Worm (Caenorhabditis elegans) whole organism, L1 larva: ENCODE measurements around the gene B0303.4.

Experiments used
- C04F5.9 ChIP-seq: sonication (generic microtip); optimal IDR thresholded peaks from 2 replicates; lab custom pipeline; 2016; ENCODE audit warnings: missing genetic modification characterization, missing compliant biosample characterization
- C16A3.4 ChIP-seq: fragments of 150-350 bp; optimal IDR thresholded peaks from 2 replicates; lab custom pipeline; 2014; ENCODE audit warnings: missing biosample characterization, missing genetic modification characterization
- F16B12.6 ChIP-seq: fragments of 150-350 bp; optimal IDR thresholded peaks from 2 replicates; lab custom pipeline; 2014; ENCODE audit warnings: missing biosample characterization, missing genetic modification characterization
- aly-2 ChIP-seq: fragments of 150-350 bp; optimal IDR thresholded peaks from 2 replicates; lab custom pipeline; 2014; ENCODE audit warnings: missing biosample characterization, missing genetic modification characterization
- ama-1 ChIP-seq: fragments of 150-350 bp; optimal IDR thresholded peaks from 2 replicates; lab custom pipeline; 2014
- ceh-8 ChIP-seq: fragments of 200-800 bp; sonication (Bioruptor generic); optimal IDR thresholded peaks from 2 replicates; lab custom pipeline; 2018; ENCODE audit warnings: mild to moderate bottlenecking, missing genetic modification characterization, moderate library complexity, missing compliant biosample characterization
- ceh-88 ChIP-seq: fragments of 200-800 bp; sonication (Bioruptor generic); IDR thresholded peaks from 2 replicates; pipeline ENCODE4 v1.3.6; 2022; ENCODE audit warnings: missing genetic modification characterization, missing compliant biosample characterization
- ceh-90 ChIP-seq: sonication (generic microtip); optimal IDR thresholded peaks from 2 replicates; lab custom pipeline; 2016; ENCODE audit warnings: missing genetic modification characterization, missing compliant biosample characterization
- dpl-1 ChIP-seq, 3 experiments: fragments of 150-350 bp in 2 of 3; sonication (generic microtip) in 1 of 3; optimal IDR thresholded peaks; 2 replicates each; lab custom pipeline; 2014 to 2017; ENCODE audit warnings: missing biosample characterization in 3 of 3, missing genetic modification characterization in 3 of 3, missing genetic modification reagents in 3 of 3
- dsc-1 ChIP-seq: sonication (generic microtip); optimal IDR thresholded peaks from 2 replicates; lab custom pipeline; 2016; ENCODE audit warnings: mild to moderate bottlenecking, missing genetic modification characterization, missing compliant biosample characterization
- efl-1 ChIP-seq, 4 experiments: fragments of 150-350 bp; optimal IDR thresholded peaks in 3 of 4; peaks in 1 of 4; 1 replicate in 1 of 4; 2 replicates in 3 of 4; lab custom pipeline; 2014; ENCODE audit warnings: missing biosample characterization in 2 of 4, missing genetic modification characterization in 2 of 4, missing genetic modification reagents in 2 of 4
- elt-2 ChIP-seq: sonication (generic microtip); optimal IDR thresholded peaks from 2 replicates; lab custom pipeline; 2016; ENCODE audit warnings: missing genetic modification characterization, mild to moderate bottlenecking, inconsistent platforms, missing compliant biosample characterization, missing genetic modification reagents
- ets-5 ChIP-seq: fragments of 200-800 bp; sonication (Bioruptor generic); IDR thresholded peaks from 2 replicates; pipeline ENCODE4 v1.3.6; 2022; ENCODE audit warnings: missing genetic modification characterization, missing compliant biosample characterization
- hpl-2 ChIP-seq: fragments of 150-350 bp; optimal IDR thresholded peaks from 2 replicates; lab custom pipeline; 2014; ENCODE audit warnings: missing biosample characterization, missing genetic modification reagents, missing genetic modification characterization
- irx-1 ChIP-seq: sonication (generic microtip); optimal IDR thresholded peaks from 2 replicates; lab custom pipeline; 2016; ENCODE audit warnings: missing genetic modification characterization, missing compliant biosample characterization
- lin-13 ChIP-seq: fragments of 150-350 bp; optimal IDR thresholded peaks from 2 replicates; lab custom pipeline; 2014; ENCODE audit warnings: missing biosample characterization, missing genetic modification reagents, missing genetic modification characterization
- lin-14 ChIP-seq: fragments of 200-800 bp; sonication (Bioruptor generic); optimal IDR thresholded peaks from 2 replicates; lab custom pipeline; 2018; ENCODE audit warnings: mild to moderate bottlenecking, missing genetic modification characterization, moderate library complexity, missing compliant biosample characterization
- lin-35 ChIP-seq, 2 experiments: fragments of 150-350 bp; optimal IDR thresholded peaks; 2 replicates each; lab custom pipeline; 2014; ENCODE audit warnings: missing biosample characterization in 2 of 2, missing genetic modification characterization in 2 of 2, missing genetic modification reagents in 2 of 2
- lin-39 ChIP-seq: fragments of 150-350 bp; optimal IDR thresholded peaks from 2 replicates; lab custom pipeline; 2014; ENCODE audit warnings: missing biosample characterization, missing genetic modification reagents, missing genetic modification characterization
- lsy-2 ChIP-seq, 2 experiments: fragments of 150-350 bp; optimal IDR thresholded peaks; 2 replicates each; lab custom pipeline; 2014; ENCODE audit warnings: missing biosample characterization in 2 of 2, missing genetic modification characterization in 2 of 2
- mab-9 ChIP-seq: fragments of 200-800 bp; sonication (Bioruptor generic); IDR thresholded peaks from 2 replicates; pipeline ENCODE4 v1.3.6; 2022; ENCODE audit warnings: missing genetic modification reagents, missing genetic modification characterization, missing compliant biosample characterization
- mdl-1 ChIP-seq, 2 experiments: fragments of 150-350 bp; optimal IDR thresholded peaks; 2 replicates each; lab custom pipeline; 2014 to 2017; ENCODE audit warnings: missing biosample characterization in 2 of 2, missing genetic modification characterization in 2 of 2, inconsistent platforms in 1 of 2
- mep-1 ChIP-seq: fragments of 150-350 bp; optimal IDR thresholded peaks from 2 replicates; lab custom pipeline; 2014; ENCODE audit warnings: missing biosample characterization, missing genetic modification characterization
- nhr-12 ChIP-seq: sonication (generic microtip); optimal IDR thresholded peaks from 2 replicates; lab custom pipeline; 2017; ENCODE audit warnings: missing biosample characterization, missing genetic modification characterization
- nhr-19 ChIP-seq: fragments of 200-800 bp; sonication (Bioruptor generic); conservative IDR thresholded peaks from 2 replicates; pipeline ENCODE4 v1.3.6; 2022; ENCODE audit warnings: missing genetic modification characterization, missing compliant biosample characterization
- nhr-20 ChIP-seq: sonication (generic microtip); optimal IDR thresholded peaks from 2 replicates; lab custom pipeline; 2016; ENCODE audit warnings: mild to moderate bottlenecking, missing genetic modification characterization, missing compliant biosample characterization
- nhr-47 ChIP-seq: sonication (generic microtip); optimal IDR thresholded peaks from 2 replicates; lab custom pipeline; 2016; ENCODE audit warnings: mild to moderate bottlenecking, missing genetic modification characterization, moderate library complexity, missing compliant biosample characterization
- nhr-71 ChIP-seq: sonication (generic microtip); optimal IDR thresholded peaks from 2 replicates; lab custom pipeline; 2016; ENCODE audit warnings: mild to moderate bottlenecking, missing genetic modification characterization, moderate library complexity, missing compliant biosample characterization
- nhr-85 ChIP-seq: sonication (generic microtip); peaks from one replicate; lab custom pipeline; 2016; ENCODE audit warnings: missing genetic modification characterization, inconsistent platforms, missing compliant biosample characterization
- nhr-90 ChIP-seq: sonication (generic microtip); optimal IDR thresholded peaks from 2 replicates; lab custom pipeline; 2016; ENCODE audit warnings: mild to moderate bottlenecking, missing genetic modification characterization, missing compliant biosample characterization; ENCODE audit not compliant: poor library complexity
- rnt-1 ChIP-seq: sonication (generic microtip); optimal IDR thresholded peaks from 2 replicates; lab custom pipeline; 2016; ENCODE audit warnings: mild to moderate bottlenecking, missing genetic modification characterization, moderate library complexity, missing compliant biosample characterization
- skn-1 ChIP-seq: fragments of 150-350 bp; optimal IDR thresholded peaks from 2 replicates; lab custom pipeline; 2014; ENCODE audit warnings: missing biosample characterization, missing genetic modification characterization
- snu-23 ChIP-seq: sonication (generic microtip); optimal IDR thresholded peaks from 2 replicates; lab custom pipeline; 2016; ENCODE audit warnings: missing genetic modification characterization, missing compliant biosample characterization
- swsn-7 ChIP-seq: sonication (generic microtip); optimal IDR thresholded peaks from 2 replicates; lab custom pipeline; 2016; ENCODE audit warnings: missing genetic modification characterization, missing compliant biosample characterization
- tbx-2 ChIP-seq: sonication (generic microtip); optimal IDR thresholded peaks from 2 replicates; lab custom pipeline; 2016; ENCODE audit warnings: missing genetic modification characterization, missing compliant biosample characterization
- tlp-1 ChIP-seq: fragments of 150-350 bp; optimal IDR thresholded peaks from 2 replicates; lab custom pipeline; 2014; ENCODE audit warnings: missing biosample characterization, missing genetic modification characterization
- unc-62 ChIP-seq: fragments of 150-350 bp; optimal IDR thresholded peaks from 2 replicates; lab custom pipeline; 2014; ENCODE audit warnings: missing biosample characterization, missing genetic modification reagents, missing genetic modification characterization
- xbp-1 ChIP-seq: sonication (generic microtip); optimal IDR thresholded peaks from 2 replicates; lab custom pipeline; 2016; ENCODE audit warnings: missing genetic modification characterization, missing compliant biosample characterization
- zag-1 ChIP-seq: fragments of 150-350 bp; optimal IDR thresholded peaks from 2 replicates; lab custom pipeline; 2014; ENCODE audit warnings: missing biosample characterization, missing genetic modification characterization
- zip-4 ChIP-seq: fragments of 200-800 bp; sonication (Bioruptor generic); optimal IDR thresholded peaks from 2 replicates; lab custom pipeline; 2018; ENCODE audit warnings: mild to moderate bottlenecking, missing genetic modification characterization, moderate library complexity, missing compliant biosample characterization

Gene B0303.4

DNA sequence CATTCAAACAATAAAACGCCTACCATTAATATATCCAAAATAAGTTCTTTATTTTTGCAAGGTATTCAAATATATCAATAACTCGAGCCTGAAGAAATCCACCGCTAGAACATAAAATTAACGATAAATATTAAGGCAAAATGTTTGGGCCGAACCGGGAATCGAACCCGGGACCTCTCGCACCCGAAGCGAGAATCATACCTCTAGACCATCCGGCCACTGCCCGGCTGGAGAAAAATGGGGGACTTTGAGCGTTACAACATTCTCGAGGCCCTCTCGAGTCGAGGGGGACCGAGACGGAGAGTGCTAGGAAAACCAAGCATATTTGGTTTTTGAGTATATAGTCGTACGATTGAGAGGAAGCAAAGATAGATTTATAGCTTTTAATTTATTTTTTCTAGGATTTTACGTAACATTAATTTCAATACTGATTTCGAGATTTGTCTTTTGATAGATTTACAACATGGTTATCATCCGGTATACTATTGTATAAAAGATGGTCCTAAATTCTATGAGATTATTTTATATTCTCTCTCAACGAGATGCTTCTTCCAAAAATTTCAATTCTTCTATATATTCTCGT, 39.3 kb upstream of the B0303.4 start, which contains the start of gene flp-23 (continued):
- TF ChIP-seq zip-4 (GFP tag; lab: Kevin White, UChicago) (no peak), skn-1 (tag; lab: Kevin White, UChicago) (peak; percentile 36), irx-1 (tag; lab: Kevin White, UChicago) (no peak), nhr-12 (tag; lab: Kevin White, UChicago) (no peak), lin-39 (tag; lab: Kevin White, UChicago) (no peak), F16B12.6 (tag; lab: Kevin White, UChicago) (no peak), nhr-19 (GFP tag; lab: Robert Waterston, UW) (no peak), ceh-90 (tag; lab: Kevin White, UChicago) (no peak)

DNA sequence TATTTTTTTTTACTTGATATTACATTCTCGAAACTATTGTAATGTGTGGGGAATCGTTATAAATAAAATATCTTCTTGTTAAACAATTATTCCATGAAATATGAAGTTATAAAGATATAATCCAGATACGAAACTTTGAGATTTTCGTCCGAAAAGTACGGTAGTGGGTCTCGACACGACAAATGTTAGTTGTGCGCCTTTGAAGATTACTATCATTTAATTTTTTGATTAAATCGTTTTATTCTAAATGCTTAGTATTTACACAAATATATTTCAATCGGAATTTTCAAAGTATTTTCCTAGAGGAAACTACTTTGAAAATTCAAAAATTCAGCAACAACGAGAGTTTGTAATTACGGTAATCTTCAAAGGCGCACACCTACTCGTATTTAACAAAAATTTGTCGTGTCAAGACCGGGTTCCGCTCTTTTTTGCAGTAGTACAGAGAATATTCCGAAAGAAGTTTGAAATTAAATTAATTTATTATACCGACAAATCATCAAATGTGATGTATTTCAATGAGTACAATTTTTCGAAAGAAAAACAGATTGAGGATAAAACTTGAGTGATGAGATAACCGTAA, 37.4 kb upstream of the B0303.4 start:
- TF ChIP-seq tbx-2 (tag; lab: Kevin White, UChicago) (peak; percentile 13), ceh-88 (GFP tag; lab: Robert Waterston, UW) (0 out of 2 replicates have a peak, but pooled peaks have one; percentile 31), nhr-85 (tag; lab: Kevin White, UChicago) (peak; percentile 19), mab-9 (no peak), nhr-90 (peak; percentile 47), tlp-1 (no peak), nhr-19 (GFP tag; lab: Robert Waterston, UW) (peak; percentile 14; the same call in 1 of the 2 replicates), ama-1 (lab: Kevin White, UChicago) (peak; percentile 88), ceh-8 (GFP tag; lab: Kevin White, UChicago) (no peak), elt-2 (peak; percentile 3), nhr-20 (tag; lab: Kevin White, UChicago) (peak; percentile 0)

DNA sequence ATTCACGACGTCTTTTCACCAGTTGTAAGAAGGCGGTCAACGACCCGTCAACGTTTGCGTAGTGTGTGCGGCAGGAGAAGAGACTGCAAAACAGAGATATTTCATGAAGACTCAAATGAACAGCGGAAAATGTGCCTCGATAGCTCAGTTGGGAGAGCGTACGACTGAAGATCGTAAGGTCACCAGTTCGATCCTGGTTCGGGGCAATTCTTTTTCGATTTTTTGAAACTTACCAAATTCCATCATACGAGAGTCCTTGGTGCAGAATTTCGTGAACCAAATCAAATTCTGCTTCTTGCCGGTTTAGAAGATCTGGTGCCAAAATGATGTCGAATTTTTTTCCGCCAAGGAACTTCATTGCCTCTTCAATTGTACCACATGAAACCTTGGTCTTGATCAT, 36.7 kb upstream of the B0303.4 start:
- TF ChIP-seq snu-23 = peak; percentile 46
- TF ChIP-seq nhr-85 (tag; lab: Kevin White, UChicago) = peak; percentile 80
- no peak for TF ChIP-seq hpl-2 (GFP tag; lab: Kevin White, UChicago)
- TF ChIP-seq mdl-1 (tag; optimal IDR thresholded peaks at IDR 0.05; lab: Kevin White, UChicago) = peak in 1 of 2 experiments; percentile 4
- TF ChIP-seq C04F5.9 (tag; lab: Kevin White, UChicago) = no peak
- TF ChIP-seq xbp-1 (tag; lab: Kevin White, UChicago) = peak; percentile 12
- peak; percentile 39 for TF ChIP-seq dsc-1 (tag; lab: Kevin White, UChicago)
- no peak for TF ChIP-seq mep-1 (tag; lab: Kevin White, UChicago)
- TF ChIP-seq nhr-47 = peak; percentile 38
- TF ChIP-seq zag-1 (tag; lab: Kevin White, UChicago) = no peak
- peak; percentile 54 for TF ChIP-seq nhr-71 (tag; lab: Kevin White, UChicago)
- TF ChIP-seq lin-35 (GFP tag; optimal IDR thresholded peaks at IDR 0.05; lab: Kevin White, UChicago) = peak; percentile 27 to 62
- TF ChIP-seq nhr-20 (tag; lab: Kevin White, UChicago) = peak; percentile 34
- peak; percentile 23 for TF ChIP-seq C16A3.4
- no peak for TF ChIP-seq unc-62 (GFP tag; lab: Kevin White, UChicago)
- peak; percentile 1 for TF ChIP-seq ama-1 (lab: Kevin White, UChicago)
- TF ChIP-seq rnt-1 = peak; percentile 42
- TF ChIP-seq efl-1 (optimal IDR thresholded peaks at IDR 0.05; lab: Kevin White, UChicago) = peak; percentile 14 to 38
- peak; percentile 7 to 8 for TF ChIP-seq efl-1 (GFP tag; optimal IDR thresholded peaks at IDR 0.05 in 1 of 2; lab: Kevin White, UChicago)
- peak in 2 of 3 experiments; percentile 12 to 23 for TF ChIP-seq dpl-1 (GFP tag; optimal IDR thresholded peaks at IDR 0.05; lab: Kevin White, UChicago)
- TF ChIP-seq swsn-7 (tag; lab: Kevin White, UChicago) = peak; percentile 31
- TF ChIP-seq lin-14 (GFP tag; lab: Kevin White, UChicago) = peak; percentile 36
- peak; percentile 23 to 45 for TF ChIP-seq lsy-2 (tag; optimal IDR thresholded peaks at IDR 0.05; lab: Kevin White, UChicago)
- no peak for TF ChIP-seq ets-5 (GFP tag; lab: Robert Waterston, UW)
- TF ChIP-seq aly-2 = peak; percentile 2
- peak; percentile 12 for TF ChIP-seq lin-13
